2 fruit fly cellular contexts compared by ENCODE assay signal in the genomic region with DNA sequence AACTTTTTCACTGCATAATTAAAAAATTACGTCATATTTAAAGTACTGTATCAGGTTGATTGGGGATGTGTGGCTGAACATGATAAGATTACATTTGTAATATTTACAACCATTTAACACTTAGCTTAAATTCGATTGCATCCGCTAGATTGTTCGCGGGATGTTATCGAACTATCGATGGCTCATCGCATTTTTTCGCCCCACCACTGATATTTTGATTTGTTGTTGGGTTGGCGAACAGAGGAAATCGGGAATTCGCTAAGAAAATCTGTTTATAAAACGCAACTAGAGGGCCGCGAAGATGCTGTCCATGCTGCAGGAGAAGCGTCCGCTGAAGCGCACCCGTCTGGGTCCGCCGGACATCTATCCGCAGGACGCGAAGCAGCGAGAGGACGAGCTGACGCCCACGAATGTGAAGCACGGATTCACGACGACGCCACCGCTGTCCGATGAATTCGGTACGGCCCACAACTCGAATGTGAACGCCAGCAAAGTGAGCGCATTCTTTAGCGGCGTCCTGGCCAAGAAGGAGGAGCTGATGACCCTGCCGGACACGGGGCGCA.
A peak's percentile ranks its signal among the peaks of the same experiment; 100 is the strongest.
TF ChIP-seq lines count a peak whose summit lies in the region.

A gene (plus strand): TSS at position 240 of the 563 bp plus-strand sequence.

- TF ChIP-seq CTCF in whole organism, embryonic (GFP tag; optimal IDR thresholded peaks at IDR 0.05; lab: Kevin White, UChicago): no peak

TF ChIP-seq in whole organism, adult, 20 proteins besides CTCF, POLR2A, EP300 and RAD21:
- TF ChIP-seq ovo (GFP tag; optimal IDR thresholded peaks at IDR 0.05; lab: Kevin White, UChicago) (no peak), CG1620 (GFP tag; optimal IDR thresholded peaks at IDR 0.05; lab: Kevin White, UChicago) (no peak), Clk (GFP tag; optimal IDR thresholded peaks at IDR 0.05; lab: Kevin White, UChicago) (no peak), cic (GFP tag; optimal IDR thresholded peaks at IDR 0.05; lab: Kevin White, UChicago) (peak; percentile 3), CG7045 (GFP tag; optimal IDR thresholded peaks at IDR 0.05; lab: Kevin White, UChicago) (no peak), CG33017 (tag; optimal IDR thresholded peaks at IDR 0.05; lab: Kevin White, UChicago) (no peak), cnc (optimal IDR thresholded peaks at IDR 0.05; lab: Kevin White, UChicago) (no peak), pad (GFP tag; optimal IDR thresholded peaks at IDR 0.05; lab: Kevin White, UChicago) (no peak), toe (GFP tag; optimal IDR thresholded peaks at IDR 0.05; lab: Kevin White, UChicago) (no peak), CG7101 (tag; optimal IDR thresholded peaks at IDR 0.05; lab: Kevin White, UChicago) (no peak), bab1 (GFP tag; optimal IDR thresholded peaks at IDR 0.05; lab: Kevin White, UChicago) (peak; percentile 35)

TF ChIP-seq in whole organism, embryonic, 481 proteins besides CTCF, POLR2A, EP300 and RAD21 (continues in another document):
- TF ChIP-seq org-1 (GFP tag; optimal IDR thresholded peaks at IDR 0.05; lab: Kevin White, UChicago) (no peak), CG4360 (GFP tag; IDR thresholded peaks at IDR 0.05; lab: Robert Waterston, UW) (peak; percentile 76), Neu2 (GFP tag; optimal IDR thresholded peaks at IDR 0.05; lab: Kevin White, UChicago; ENCODE audit: borderline replicate concordance) (peak; percentile 67), Opbp (GFP tag; IDR thresholded peaks at IDR 0.05; lab: Robert Waterston, UW; ENCODE audit: partially characterized antibody) (peak; percentile 93), gcm (GFP tag; optimal IDR thresholded peaks at IDR 0.05; lab: Kevin White, UChicago) (no peak), Dll (GFP tag; IDR thresholded peaks at IDR 0.05; lab: Robert Waterston, UW; ENCODE audit: partially characterized antibody) (peak; percentile 91), CG1024 (GFP tag; IDR thresholded peaks at IDR 0.05; lab: Robert Waterston, UW) (no peak), Sin3A (optimal IDR thresholded peaks at IDR 0.05; lab: Kevin White, UChicago) (peak; percentile 16), CG14710 (tag; optimal IDR thresholded peaks at IDR 0.05; lab: Kevin White, UChicago) (peak; percentile 10), Kr (GFP tag; optimal IDR thresholded peaks at IDR 0.05; lab: Kevin White, UChicago) (no peak), fu2 (GFP tag; optimal IDR thresholded peaks at IDR 0.05; lab: Kevin White, UChicago) (no peak), trem (tag; optimal IDR thresholded peaks at IDR 0.05; lab: Kevin White, UChicago) (peak; percentile 34), Dref (GFP tag; IDR thresholded peaks at IDR 0.05; lab: Robert Waterston, UW) (peak; percentile 90), CG42726 (GFP tag; IDR thresholded peaks at IDR 0.05; lab: Robert Waterston, UW; ENCODE audit: partially characterized antibody) (peak; percentile 28; the same call in 1 of the 2 replicates), chinmo (GFP tag; IDR thresholded peaks at IDR 0.05; lab: Robert Waterston, UW; ENCODE audit: partially characterized antibody) (peak; percentile 94), CG34376 (GFP tag; optimal IDR thresholded peaks at IDR 0.05; lab: Kevin White, UChicago) (peak; percentile 1), CG6854 (GFP tag; optimal IDR thresholded peaks at IDR 0.05; lab: Kevin White, UChicago) (no peak), mirr (GFP tag; optimal IDR thresholded peaks at IDR 0.05; lab: Kevin White, UChicago) (peak; percentile 57), amos (GFP tag; IDR thresholded peaks at IDR 0.05; lab: Robert Waterston, UW; ENCODE audit: partially characterized antibody) (peak; percentile 87), CG15479 (GFP tag; optimal IDR thresholded peaks at IDR 0.05; lab: Kevin White, UChicago) (no peak), vnd (GFP tag; IDR thresholded peaks at IDR 0.05; lab: Robert Waterston, UW; ENCODE audit: partially characterized antibody) (peak; percentile 78), sim (GFP tag; IDR thresholded peaks at IDR 0.05; lab: Robert Waterston, UW) (no peak), sna (GFP tag; IDR thresholded peaks at IDR 0.05; lab: Robert Waterston, UW; ENCODE audit: partially characterized antibody) (peak; percentile 83), CG14860 (GFP tag; IDR thresholded peaks at IDR 0.05; lab: Robert Waterston, UW; ENCODE audit: partially characterized antibody) (peak; percentile 79), Aef1 (GFP tag; IDR thresholded peaks at IDR 0.05; lab: Robert Waterston, UW) (peak; percentile 68), CG16813 (GFP tag; IDR thresholded peaks at IDR 0.05; lab: Robert Waterston, UW; ENCODE audit: partially characterized antibody) (peak; percentile 81), crp (GFP tag; optimal IDR thresholded peaks at IDR 0.05; lab: Kevin White, UChicago) (peak in 1 of 2 experiments; percentile 1), knrl (GFP tag; IDR thresholded peaks at IDR 0.05; lab: Robert Waterston, UW; ENCODE audit: partially characterized antibody) (peak; percentile 76), MESR4 (GFP tag; optimal IDR thresholded peaks at IDR 0.05; lab: Kevin White, UChicago) (peak; percentile 81), CG34224 (GFP tag; IDR thresholded peaks at IDR 0.05; lab: Robert Waterston, UW; ENCODE audit: partially characterized antibody) (peak; percentile 95), Doc3 (GFP tag; IDR thresholded peaks at IDR 0.05; lab: Robert Waterston, UW; ENCODE audit: partially characterized antibody) (peak; percentile 81), Sry-δ (GFP tag; optimal IDR thresholded peaks at IDR 0.05; lab: Kevin White, UChicago) (peak; percentile 91), hbn (GFP tag; IDR thresholded peaks at IDR 0.05; lab: Robert Waterston, UW; ENCODE audit: partially characterized antibody) (peak; percentile 88), HmgZ (tag; optimal IDR thresholded peaks at IDR 0.05; lab: Kevin White, UChicago) (peak; percentile 29), Scr (GFP tag; IDR thresholded peaks at IDR 0.05; lab: Robert Waterston, UW; ENCODE audit: partially characterized antibody) (peak; percentile 89), CG13287 (GFP tag; IDR thresholded peaks at IDR 0.05; lab: Robert Waterston, UW; ENCODE audit: partially characterized antibody) (peak; percentile 97), CG4730 (GFP tag; IDR thresholded peaks at IDR 0.05; lab: Robert Waterston, UW) (no peak), BEAF-32 (GFP tag; optimal IDR thresholded peaks at IDR 0.05; lab: Kevin White, UChicago) (peak; percentile 84), CG2116 (GFP tag; optimal IDR thresholded peaks at IDR 0.05; lab: Kevin White, UChicago) (peak; percentile 52), CG15514 (GFP tag; optimal IDR thresholded peaks at IDR 0.05; lab: Kevin White, UChicago) (peak; percentile 40), Bgb (GFP tag; IDR thresholded peaks at IDR 0.05; lab: Robert Waterston, UW; ENCODE audit: partially characterized antibody) (peak; percentile 88), unc-4 (GFP tag; IDR thresholded peaks at IDR 0.05; lab: Robert Waterston, UW; ENCODE audit: partially characterized antibody) (peak; percentile 91), mld (GFP tag; IDR thresholded peaks at IDR 0.05; lab: Robert Waterston, UW; ENCODE audit: partially characterized antibody) (peak; percentile 78), nerfin-2 (GFP tag; IDR thresholded peaks at IDR 0.05; lab: Robert Waterston, UW; ENCODE audit: partially characterized antibody) (peak; percentile 83), crc (GFP tag; optimal IDR thresholded peaks at IDR 0.05; lab: Kevin White, UChicago) (no peak), Dp (GFP tag; optimal IDR thresholded peaks at IDR 0.05; lab: Kevin White, UChicago) (peak; percentile 96), CG7963 (GFP tag; IDR thresholded peaks at IDR 0.05; lab: Robert Waterston, UW; ENCODE audit: partially characterized antibody) (peak; percentile 75), bbx (GFP tag; IDR thresholded peaks at IDR 0.05; lab: Robert Waterston, UW; ENCODE audit: partially characterized antibody) (peak; percentile 92), inv (GFP tag; IDR thresholded peaks at IDR 0.05; lab: Robert Waterston, UW; ENCODE audit: partially characterized antibody) (peak; percentile 69), YL-1 (GFP tag; optimal IDR thresholded peaks at IDR 0.05; lab: Kevin White, UChicago) (peak; percentile 41), E2f2 (GFP tag; IDR thresholded peaks at IDR 0.05; lab: Robert Waterston, UW) (peak; percentile 97), CG2129 (GFP tag; IDR thresholded peaks at IDR 0.05; lab: Robert Waterston, UW; ENCODE audit: partially characterized antibody) (peak; percentile 70), MBD-R2 (GFP tag; IDR thresholded peaks at IDR 0.05; lab: Robert Waterston, UW) (peak; percentile 69), gce (GFP tag; IDR thresholded peaks at IDR 0.05; lab: Robert Waterston, UW) (no peak), CG4617 (GFP tag; optimal IDR thresholded peaks at IDR 0.05; lab: Kevin White, UChicago; ENCODE audit: borderline replicate concordance) (peak; percentile 56), sr (GFP tag; IDR thresholded peaks at IDR 0.05; lab: Robert Waterston, UW) (0 out of 3 replicates have a peak, but pooled peaks have one; percentile 12), CG6791 (GFP tag; IDR thresholded peaks at IDR 0.05; lab: Robert Waterston, UW; ENCODE audit: partially characterized antibody) (peak; percentile 91), tna (GFP tag; IDR thresholded peaks at IDR 0.05; lab: Robert Waterston, UW; ENCODE audit: partially characterized antibody) (peak; percentile 87), sens (GFP tag; lab: Kevin White, UChicago) (peak; percentile 84), pzg (GFP tag; optimal IDR thresholded peaks at IDR 0.05; lab: Kevin White, UChicago) (peak; percentile 68), Med (GFP tag; lab: Kevin White, UChicago) (peak; percentile 71), Elba2 (GFP tag; optimal IDR thresholded peaks at IDR 0.05; lab: Kevin White, UChicago) (peak; percentile 20), pb (GFP tag; optimal IDR thresholded peaks at IDR 0.05; lab: Kevin White, UChicago) (no peak), zen2 (GFP tag; IDR thresholded peaks at IDR 0.05; lab: Robert Waterston, UW; ENCODE audit: partially characterized antibody) (peak; percentile 81), disco-r (GFP tag; optimal IDR thresholded peaks at IDR 0.05; lab: Kevin White, UChicago) (no peak), CG18619 (GFP tag; optimal IDR thresholded peaks at IDR 0.05; lab: Kevin White, UChicago) (no peak), ato (GFP tag; IDR thresholded peaks at IDR 0.05; lab: Robert Waterston, UW; ENCODE audit: partially characterized antibody) (peak; percentile 86)
